Fruit fly (Drosophila melanogaster): Measurements from ENCODE around the gene GckIII.

Gene GckIII

DNA sequence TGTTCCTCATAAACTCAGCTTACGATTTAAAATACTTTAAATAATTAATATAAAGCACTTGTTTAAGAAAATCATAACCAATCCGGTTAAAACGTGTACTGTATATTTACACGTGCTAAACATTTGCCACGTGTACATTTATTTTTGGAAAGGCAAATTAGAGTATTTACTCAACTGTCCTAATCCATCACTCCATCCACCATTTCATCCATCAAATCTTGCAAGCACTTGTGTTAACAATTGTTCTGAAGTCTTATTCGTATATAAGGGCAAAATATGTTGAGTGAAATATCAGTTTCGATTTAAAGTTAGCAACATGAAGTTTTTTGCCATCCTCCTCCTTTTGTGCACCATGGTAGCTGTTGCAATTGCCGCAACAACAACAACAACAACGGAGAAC, 36.0 kb downstream of the GckIII start, which contains the start of gene CG42779:
Gene CG42779, plus strand, starts transcription at position 301 of the 400 bp plus-strand sequence.
- TF ChIP-seq fkh (GFP tag; optimal IDR thresholded peaks at IDR 0.05) (peak; percentile 26), achi (GFP tag; optimal IDR thresholded peaks at IDR 0.05) (no peak), Eip93F (GFP tag; optimal IDR thresholded peaks at IDR 0.05) (no peak), CG16779 (tag; optimal IDR thresholded peaks at IDR 0.05) (no peak), Hr4 (GFP tag; optimal IDR thresholded peaks at IDR 0.05) (no peak), Ets21C (GFP tag; optimal IDR thresholded peaks at IDR 0.05) (no peak), CG1621 (tag; optimal IDR thresholded peaks at IDR 0.05) (no peak)

DNA sequence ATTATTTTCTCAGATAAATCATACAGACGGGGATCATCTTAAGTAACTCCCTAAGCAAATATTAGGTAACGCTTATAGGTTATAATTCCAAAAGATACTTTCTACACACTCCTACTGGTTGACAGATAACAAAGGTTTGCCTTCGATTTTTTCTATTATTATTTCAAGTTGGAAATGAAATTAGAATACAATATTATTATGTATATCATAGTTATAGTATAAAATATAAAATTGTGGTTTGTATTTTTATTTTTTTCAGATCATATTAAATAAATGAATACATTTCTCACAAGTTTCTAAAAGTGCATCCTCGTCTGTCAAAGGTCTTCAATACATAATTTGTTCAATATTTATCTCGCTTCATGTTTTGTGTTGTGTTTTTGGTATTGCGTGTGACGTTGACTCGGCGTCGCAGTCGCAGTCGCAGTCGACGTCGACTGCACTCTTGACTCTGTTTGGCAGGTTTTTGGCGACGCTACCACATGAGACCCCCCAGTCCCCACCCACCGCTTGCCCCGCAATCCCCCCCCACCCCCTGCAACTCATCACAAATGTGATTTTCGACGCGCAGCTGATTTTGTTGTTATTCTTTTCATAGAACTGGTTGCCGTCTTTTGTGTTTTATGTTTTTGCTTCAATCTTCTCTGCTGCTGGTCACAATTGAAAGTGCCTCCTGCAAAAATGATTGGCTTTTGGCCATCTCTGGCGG, 37.6 kb downstream of the GckIII start:
- TF ChIP-seq CG6163 (GFP tag; IDR thresholded peaks at IDR 0.05) (no peak), CG11902 (GFP tag; optimal IDR thresholded peaks at IDR 0.05) (no peak), topi (GFP tag; optimal IDR thresholded peaks at IDR 0.05) (no peak), CG6808 (GFP tag; optimal IDR thresholded peaks at IDR 0.05) (no peak), achi (GFP tag; optimal IDR thresholded peaks at IDR 0.05) (peak; percentile 5), pdm3 (GFP tag; optimal IDR thresholded peaks at IDR 0.05) (no peak), CG6854 (GFP tag; optimal IDR thresholded peaks at IDR 0.05) (no peak), fd59A (GFP tag; optimal IDR thresholded peaks at IDR 0.05) (no peak), Blimp-1 (GFP tag; optimal IDR thresholded peaks at IDR 0.05) (peak; percentile 27), lz (GFP tag; optimal IDR thresholded peaks at IDR 0.05) (peak; percentile 37), CG10669 (GFP tag; optimal IDR thresholded peaks at IDR 0.05) (no peak), CG11294 (GFP tag; IDR thresholded peaks at IDR 0.05) (peak; percentile 13; the same call in 1 of the 2 replicates), CG4318 (GFP tag; optimal IDR thresholded peaks at IDR 0.05) (peak; percentile 12), eg (GFP tag; IDR thresholded peaks at IDR 0.05) (no peak; the same call in 2 of the 3 replicates), CG6792 (GFP tag; optimal IDR thresholded peaks at IDR 0.05) (peak; percentile 40), spab (GFP tag; optimal IDR thresholded peaks at IDR 0.05) (no peak), Eip93F (GFP tag; optimal IDR thresholded peaks at IDR 0.05) (no peak), CG8119 (GFP tag; IDR thresholded peaks at IDR 0.05) (peak; percentile 61; the same call in 2 of the 3 replicates), Hr4 (GFP tag; optimal IDR thresholded peaks at IDR 0.05) (peak; percentile 29), Smox (GFP tag; optimal IDR thresholded peaks at IDR 0.05) (peak; percentile 56), Gug (GFP tag; IDR thresholded peaks at IDR 0.05) (no peak), Ets96B (tag; optimal IDR thresholded peaks at IDR 0.05) (no peak), Sox102F (GFP tag; optimal IDR thresholded peaks at IDR 0.05) (peak; percentile 49), CG3919 (GFP tag; optimal IDR thresholded peaks at IDR 0.05) (no peak), CG9139 (GFP tag; optimal IDR thresholded peaks at IDR 0.05) (no peak), dsx (GFP tag; optimal IDR thresholded peaks at IDR 0.05; ENCODE audit: poor library complexity, severe bottlenecking) (no peak), CG8632 (GFP tag; optimal IDR thresholded peaks at IDR 0.05) (peak; percentile 25), CG10631 (GFP tag; optimal IDR thresholded peaks at IDR 0.05) (peak; percentile 6), svp (GFP tag) (peak; percentile 88), CG6276 (GFP tag; optimal IDR thresholded peaks at IDR 0.05) (peak; percentile 25), ss (GFP tag; optimal IDR thresholded peaks at IDR 0.05) (no peak), Lpt (GFP tag; optimal IDR thresholded peaks at IDR 0.05) (no peak), Ets21C (GFP tag; optimal IDR thresholded peaks at IDR 0.05) (peak; percentile 22), Sox15 (GFP tag; optimal IDR thresholded peaks at IDR 0.05) (no peak), Hr39 (GFP tag; optimal IDR thresholded peaks at IDR 0.05) (peak; percentile 35), CG31627 (GFP tag; optimal IDR thresholded peaks at IDR 0.05) (peak; percentile 22), acj6 (GFP tag; optimal IDR thresholded peaks at IDR 0.05) (peak; percentile 49), Met (GFP tag; optimal IDR thresholded peaks at IDR 0.05) (peak; percentile 64), net (GFP tag; optimal IDR thresholded peaks at IDR 0.05) (peak; percentile 13), CG7368 (GFP tag; optimal IDR thresholded peaks at IDR 0.05) (no peak), dac (GFP tag; optimal IDR thresholded peaks at IDR 0.05) (no peak), Eip78C (GFP tag) (no peak), CG16779 (tag; optimal IDR thresholded peaks at IDR 0.05) (no peak), CG15336 (GFP tag; IDR thresholded peaks at IDR 0.05) (peak; percentile 58), CG1621 (tag; optimal IDR thresholded peaks at IDR 0.05) (no peak), cyc (GFP tag; optimal IDR thresholded peaks at IDR 0.05) (peak; percentile 2), OdsH (GFP tag; optimal IDR thresholded peaks at IDR 0.05) (peak; percentile 33)

Measured in whole organism, prepupa.